Fruit fly (Drosophila melanogaster): ENCODE measurements around the gene CG31975.
A peak's percentile ranks its signal among the peaks of the same experiment; 100 is the strongest.

CG31975 gene

DNA sequence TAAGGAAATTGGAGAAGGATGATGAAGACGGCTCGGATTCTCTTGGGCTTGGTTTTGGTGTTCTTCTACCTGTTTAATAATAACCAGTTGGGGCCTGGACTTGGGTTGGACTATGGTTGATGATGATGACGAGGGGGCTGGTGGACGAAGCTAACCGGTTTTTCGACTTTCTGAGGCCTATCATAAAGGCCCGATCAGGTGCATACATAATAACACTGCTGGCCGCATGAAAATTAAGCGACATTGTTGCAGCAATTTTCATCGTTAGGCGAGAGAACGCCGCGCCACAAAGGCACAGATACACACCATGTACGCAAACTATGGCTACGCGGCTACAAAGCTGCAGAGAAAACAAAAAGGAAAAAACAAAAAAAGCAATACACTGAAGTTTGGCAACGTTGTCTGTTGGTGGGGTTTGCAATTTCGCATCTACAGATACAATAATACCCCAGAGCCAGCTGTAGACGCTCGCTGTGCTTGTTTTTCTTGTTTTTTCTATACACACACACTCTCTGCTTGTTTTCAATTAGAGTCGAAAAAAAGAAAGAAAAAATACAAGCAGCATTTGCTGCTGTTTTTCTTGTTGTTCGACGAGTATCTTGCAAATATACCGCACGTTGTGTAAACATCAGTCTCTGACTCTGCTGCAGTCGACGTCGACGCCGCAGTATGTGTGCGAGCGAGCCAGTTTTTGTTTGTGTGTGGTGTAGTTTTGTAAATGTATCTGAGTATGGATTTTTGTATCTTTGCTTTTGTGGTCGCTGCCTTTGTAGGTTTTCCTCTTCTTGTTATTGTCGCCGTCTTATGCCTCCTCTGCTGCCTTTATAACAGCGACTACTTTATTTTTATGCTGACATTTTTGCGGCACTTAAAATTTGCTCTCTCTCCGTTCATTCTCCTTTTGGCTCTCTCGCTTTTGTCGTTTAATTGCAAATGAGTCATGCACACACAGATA is 25.6 kb upstream of the CG31975 start (continued):
- no peak for TF ChIP-seq sc (optimal IDR thresholded peaks at IDR 0.05)
- peak; percentile 34 for TF ChIP-seq sc (GFP tag; optimal IDR thresholded peaks at IDR 0.05)
- peak; percentile 69 for TF ChIP-seq CG15696 (tag; optimal IDR thresholded peaks at IDR 0.05)
- peak; percentile 14 for TF ChIP-seq Six4 (GFP tag; optimal IDR thresholded peaks at IDR 0.05)
- TF ChIP-seq Fer1 (GFP tag; optimal IDR thresholded peaks at IDR 0.05), result peak; percentile 95
- no peak for TF ChIP-seq h (optimal IDR thresholded peaks at IDR 0.05)
- no peak for TF ChIP-seq unc-4 (GFP tag; IDR thresholded peaks at IDR 0.05; ENCODE audit: partially characterized antibody)
- peak; percentile 59 for TF ChIP-seq gsb-n (tag; optimal IDR thresholded peaks at IDR 0.05)
- no peak for TF ChIP-seq CG11085 (GFP tag; IDR thresholded peaks at IDR 0.05)
- TF ChIP-seq stc (GFP tag; IDR thresholded peaks at IDR 0.05), result no peak
- TF ChIP-seq exex (tag; optimal IDR thresholded peaks at IDR 0.05), result peak; percentile 82
- TF ChIP-seq CG8924 (tag; optimal IDR thresholded peaks at IDR 0.05), result peak; percentile 64
- TF ChIP-seq Bteb2 (GFP tag; optimal IDR thresholded peaks at IDR 0.05), result peak; percentile 34
- peak; percentile 57 for TF ChIP-seq NK7.1 (GFP tag; optimal IDR thresholded peaks at IDR 0.05)
- TF ChIP-seq row (GFP tag; IDR thresholded peaks at IDR 0.05), result no peak
- peak; percentile 88 for TF ChIP-seq CrebB (tag; optimal IDR thresholded peaks at IDR 0.05)
- TF ChIP-seq CG18262 (tag; optimal IDR thresholded peaks at IDR 0.05), result peak; percentile 54
- peak; percentile 77 for TF ChIP-seq run (tag; optimal IDR thresholded peaks at IDR 0.05)
- peak; percentile 21 for TF ChIP-seq psq (GFP tag; optimal IDR thresholded peaks at IDR 0.05)
- TF ChIP-seq Stat92E (GFP tag; optimal IDR thresholded peaks at IDR 0.05), result peak in 2 of 3 experiments; percentile 38 to 76
- peak; percentile 56 for TF ChIP-seq CG33557 (GFP tag; optimal IDR thresholded peaks at IDR 0.05)
- peak; percentile 80 for TF ChIP-seq Meics (GFP tag; optimal IDR thresholded peaks at IDR 0.05)
- peak; percentile 67 for TF ChIP-seq CG15269 (tag; optimal IDR thresholded peaks at IDR 0.05)
- TF ChIP-seq CG13296 (GFP tag; optimal IDR thresholded peaks at IDR 0.05), result peak; percentile 96
- TF ChIP-seq CG4617 (GFP tag; optimal IDR thresholded peaks at IDR 0.05; ENCODE audit: borderline replicate concordance), result no peak
- no peak for TF ChIP-seq Xrp1 (GFP tag; IDR thresholded peaks at IDR 0.05)
- peak; percentile 66 for TF ChIP-seq CG11504 (tag; optimal IDR thresholded peaks at IDR 0.05)
- TF ChIP-seq kah (GFP tag; optimal IDR thresholded peaks at IDR 0.05), result peak; percentile 47
- TF ChIP-seq E2f1 (GFP tag; IDR thresholded peaks at IDR 0.05), result no peak
- peak in 1 of 2 experiments; percentile 4 for TF ChIP-seq dpn (GFP tag; optimal IDR thresholded peaks at IDR 0.05)
- TF ChIP-seq CG4424 (GFP tag; optimal IDR thresholded peaks at IDR 0.05), result peak; percentile 36
- no peak for TF ChIP-seq cato (GFP tag; optimal IDR thresholded peaks at IDR 0.05; ENCODE audit: borderline replicate concordance)
- no peak for TF ChIP-seq CG4730 (GFP tag; IDR thresholded peaks at IDR 0.05)
- TF ChIP-seq Dek (tag; optimal IDR thresholded peaks at IDR 0.05), result peak; percentile 62
- no peak for TF ChIP-seq CG14965 (GFP tag; optimal IDR thresholded peaks at IDR 0.05; ENCODE audit: borderline replicate concordance)
- peak; percentile 2 for TF ChIP-seq Dad (GFP tag; optimal IDR thresholded peaks at IDR 0.05)
- TF ChIP-seq CG11398 (GFP tag; optimal IDR thresholded peaks at IDR 0.05), result peak; percentile 69
- no peak for TF ChIP-seq CG18476 (GFP tag; optimal IDR thresholded peaks at IDR 0.05)
- no peak for TF ChIP-seq ranshi (GFP tag; IDR thresholded peaks at IDR 0.05)
- TF ChIP-seq Kr (GFP tag; optimal IDR thresholded peaks at IDR 0.05), result peak; percentile 87
- TF ChIP-seq CG7839 (tag; optimal IDR thresholded peaks at IDR 0.05), result peak; percentile 33
- no peak for TF ChIP-seq CG2129 (GFP tag; IDR thresholded peaks at IDR 0.05; ENCODE audit: partially characterized antibody)
- TF ChIP-seq crc (GFP tag; optimal IDR thresholded peaks at IDR 0.05), result peak; percentile 15
- no peak for TF ChIP-seq MESR4 (GFP tag; optimal IDR thresholded peaks at IDR 0.05)
- TF ChIP-seq CG2875 (GFP tag; optimal IDR thresholded peaks at IDR 0.05), result peak; percentile 64
- TF ChIP-seq aop (GFP tag; IDR thresholded peaks at IDR 0.05), result no peak
- peak; percentile 90 for TF ChIP-seq CG6683 (GFP tag; optimal IDR thresholded peaks at IDR 0.05)
- TF ChIP-seq ro (GFP tag; IDR thresholded peaks at IDR 0.05), result no peak
